Worm (Caenorhabditis elegans): ENCODE measurements around the gene atg-16.1.
A peak's percentile ranks its signal among the peaks of the same experiment; 100 is the strongest.

The atg-16.1 gene

DNA sequence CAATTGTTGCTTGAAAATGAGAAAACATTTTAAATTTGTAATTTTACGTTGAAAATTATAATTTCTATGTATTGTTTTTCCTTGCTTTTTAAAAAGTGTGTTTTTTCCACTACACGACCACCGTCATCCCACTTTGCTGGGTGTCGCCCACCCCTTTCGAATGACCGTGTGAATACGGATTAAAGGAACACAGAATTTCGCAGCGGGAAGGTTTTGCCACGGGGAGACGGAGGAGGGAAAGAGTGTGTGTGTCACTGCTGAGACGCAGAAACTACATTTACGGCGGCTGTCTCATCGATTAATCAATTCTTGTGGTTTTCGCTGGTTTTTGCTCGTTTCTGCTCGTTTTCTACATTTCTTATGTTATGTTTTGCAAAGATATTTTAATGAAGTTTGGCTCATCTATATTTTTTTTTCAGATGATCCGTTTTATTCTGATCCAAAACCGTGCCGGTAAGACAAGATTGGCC lies 4.4 kb downstream of the atg-16.1 start, which contains the start of gene aps-2 (continued):
- TF ChIP-seq nfyb-1 (GFP tag; IDR thresholded peaks at IDR 0.05) = no peak
- no peak for TF ChIP-seq unc-62 (GFP tag; optimal IDR thresholded peaks at IDR 0.05)
- TF ChIP-seq snpc-1.1 (tag; optimal IDR thresholded peaks at IDR 0.05; ENCODE audit: insufficient read depth) = no peak
- no peak for TF ChIP-seq lsl-1 (GFP tag; optimal IDR thresholded peaks at IDR 0.05)
- TF ChIP-seq nhr-179 (tag; optimal IDR thresholded peaks at IDR 0.05) = no peak
- peak; percentile 1 for TF ChIP-seq tbp1 (GFP tag; optimal IDR thresholded peaks at IDR 0.05)
- TF ChIP-seq lir-1 (GFP tag; conservative IDR thresholded peaks at IDR 0.05) = no peak
- no peak for TF ChIP-seq somi-1 (GFP tag; optimal IDR thresholded peaks at IDR 0.05)
- no peak for TF ChIP-seq ceh-100 (GFP tag; IDR thresholded peaks at IDR 0.05)
- TF ChIP-seq cebp-1 (GFP tag; IDR thresholded peaks at IDR 0.05) = no peak
- no peak for TF ChIP-seq cebp-1 (tag; optimal IDR thresholded peaks at IDR 0.05)
- no peak for TF ChIP-seq nfya-2 (GFP tag; IDR thresholded peaks at IDR 0.05)
- TF ChIP-seq mes-4 (tag; optimal IDR thresholded peaks at IDR 0.05) = no peak
- no peak for TF ChIP-seq bed-1 (GFP tag; IDR thresholded peaks at IDR 0.05)
- no peak for TF ChIP-seq egl-44 (GFP tag; IDR thresholded peaks at IDR 0.05)
- TF ChIP-seq mcd-1 (GFP tag; IDR thresholded peaks at IDR 0.05) = peak; percentile 67
- peak; percentile 65; the same call in 1 of the 2 replicates for TF ChIP-seq hmg-1.2 (GFP tag; IDR thresholded peaks at IDR 0.05)
- TF ChIP-seq sptf-2 (GFP tag; optimal IDR thresholded peaks at IDR 0.05) = no peak
- TF ChIP-seq pbrm-1 (GFP tag; IDR thresholded peaks at IDR 0.05) = no peak
- no peak for TF ChIP-seq ama-1 (optimal IDR thresholded peaks at IDR 0.05)
- TF ChIP-seq ama-1 (GFP tag; optimal IDR thresholded peaks at IDR 0.05) = no peak
- no peak for TF ChIP-seq nhr-27 (tag; optimal IDR thresholded peaks at IDR 0.05)
- TF ChIP-seq ztf-22 (GFP tag; optimal IDR thresholded peaks at IDR 0.05) = no peak
- no peak for TF ChIP-seq ccch-3 (GFP tag; optimal IDR thresholded peaks at IDR 0.05)
- TF ChIP-seq tlf-1 (GFP tag; optimal IDR thresholded peaks at IDR 0.05) = no peak
- no peak for TF ChIP-seq snpc-1.3 (tag; optimal IDR thresholded peaks at IDR 0.05; ENCODE audit: insufficient read depth)
- no peak for TF ChIP-seq zim-3 (tag; optimal IDR thresholded peaks at IDR 0.05)
- TF ChIP-seq chd-7 (tag; optimal IDR thresholded peaks at IDR 0.05) = no peak
- no peak for TF ChIP-seq let-526 (GFP tag; IDR thresholded peaks at IDR 0.05)
- no peak for TF ChIP-seq B0336.3 (GFP tag; IDR thresholded peaks at IDR 0.05)
- TF ChIP-seq F33H1.4 (GFP tag; IDR thresholded peaks at IDR 0.05) = peak; percentile 53
- no peak for TF ChIP-seq ceh-79 (tag; optimal IDR thresholded peaks at IDR 0.05)
- TF ChIP-seq die-1 (tag; optimal IDR thresholded peaks at IDR 0.05) = no peak
- TF ChIP-seq ztf-25 (GFP tag; IDR thresholded peaks at IDR 0.05) = no peak
- no peak for TF ChIP-seq athp-1 (tag; optimal IDR thresholded peaks at IDR 0.05)
- peak; percentile 49; the same call in 1 of the 2 replicates for TF ChIP-seq dox-1 (GFP tag; IDR thresholded peaks at IDR 0.05)
- no peak for TF ChIP-seq nfya-1 (tag; optimal IDR thresholded peaks at IDR 0.05; ENCODE audit: borderline replicate concordance, insufficient read depth)
- no peak for TF ChIP-seq tbx-9 (tag; optimal IDR thresholded peaks at IDR 0.05; ENCODE audit: borderline replicate concordance)
- no peak for TF ChIP-seq ZK185.1 (tag; optimal IDR thresholded peaks at IDR 0.05; ENCODE audit: poor library complexity, severe bottlenecking)
- TF ChIP-seq mel-28 (tag; optimal IDR thresholded peaks at IDR 0.05; ENCODE audit: borderline replicate concordance) = no peak
- TF ChIP-seq fkh-3 (tag; optimal IDR thresholded peaks at IDR 0.05) = no peak

Data from whole organism, young adult.